Fruit fly (Drosophila melanogaster): Measurements from ENCODE around the gene CG31248.

The CG31248 gene

dm6 chr3R:7169927-7170326 is 40.8 kb downstream of the CG31248 start:
- TF ChIP-seq Sp1 (GFP tag; optimal IDR thresholded peaks at IDR 0.05) = no peak
- TF ChIP-seq brk (GFP tag; optimal IDR thresholded peaks at IDR 0.05) = no peak
- TF ChIP-seq Jra (GFP tag; optimal IDR thresholded peaks at IDR 0.05) = no peak
- no peak for TF ChIP-seq sv (GFP tag; optimal IDR thresholded peaks at IDR 0.05)
- no peak for TF ChIP-seq rgr (GFP tag; optimal IDR thresholded peaks at IDR 0.05)
- no peak for TF ChIP-seq OdsH (GFP tag; optimal IDR thresholded peaks at IDR 0.05)

- TF ChIP-seq GATAd (GFP tag; optimal IDR thresholded peaks at IDR 0.05) (no peak), ey (GFP tag; optimal IDR thresholded peaks at IDR 0.05) (peak; percentile 21), rgr (GFP tag; optimal IDR thresholded peaks at IDR 0.05) (no peak), OdsH (GFP tag; optimal IDR thresholded peaks at IDR 0.05) (peak; percentile 31), fru (GFP tag; optimal IDR thresholded peaks at IDR 0.05) (peak; percentile 47), Sp1 (GFP tag; optimal IDR thresholded peaks at IDR 0.05) (peak; percentile 37), woc (GFP tag; optimal IDR thresholded peaks at IDR 0.05) (peak; percentile 57), br (GFP tag; optimal IDR thresholded peaks at IDR 0.05) (no peak), h (GFP tag; optimal IDR thresholded peaks at IDR 0.05) (peak; percentile 41), foxo (GFP tag; optimal IDR thresholded peaks at IDR 0.05) (peak in 1 of 2 experiments; percentile 42), psq (GFP tag; optimal IDR thresholded peaks at IDR 0.05) (peak; percentile 10)
These were observed 42.4 kb downstream of the CG31248 start for dm6 chr3R:7171384-7172099.

- TF ChIP-seq psq (GFP tag; optimal IDR thresholded peaks at IDR 0.05) (peak; percentile 13), CrebA (GFP tag; optimal IDR thresholded peaks at IDR 0.05; ENCODE audit: borderline replicate concordance) (no peak), brk (GFP tag; optimal IDR thresholded peaks at IDR 0.05) (peak; percentile 12), Sp1 (GFP tag; optimal IDR thresholded peaks at IDR 0.05) (no peak), Vsx2 (GFP tag; optimal IDR thresholded peaks at IDR 0.05; ENCODE audit: partially characterized antibody) (peak; percentile 39)
These were observed 43.9 kb downstream of the CG31248 start for dm6 chr3R:7172978-7173377.

dm6 chr3R:7174755-7175154 is 45.6 kb downstream of the CG31248 start:
- no peak for TF ChIP-seq dsf (GFP tag; optimal IDR thresholded peaks at IDR 0.05; ENCODE audit: borderline replicate concordance)

Measured in whole organism, wandering third instar larva.